Worm (Caenorhabditis elegans) whole organism, late embryonic: ENCODE results near the gene pacs-1.

Experiments used
- C08G9.2 ChIP-seq: sonication (generic microtip); optimal IDR thresholded peaks from 2 replicates; lab custom pipeline; 2016; ENCODE audit warnings: mild to moderate bottlenecking, missing genetic modification characterization, moderate library complexity, missing compliant biosample characterization
- C38D4.7 ChIP-seq: fragments of 200-800 bp; sonication (Bioruptor generic); optimal IDR thresholded peaks from 2 replicates; lab custom pipeline; 2018; ENCODE audit warnings: mild to moderate bottlenecking, missing genetic modification characterization, moderate library complexity, missing compliant biosample characterization
- F13H6.1 ChIP-seq: sonication (generic microtip); optimal IDR thresholded peaks from 2 replicates; lab custom pipeline; 2016; ENCODE audit warnings: missing genetic modification characterization, missing compliant biosample characterization
- ceh-14 ChIP-seq: sonication (generic microtip); optimal IDR thresholded peaks from 2 replicates; lab custom pipeline; 2016; ENCODE audit warnings: missing genotype, missing genetic modification characterization, missing compliant biosample characterization
- ceh-18 ChIP-seq: sonication (generic microtip); optimal IDR thresholded peaks from 2 replicates; lab custom pipeline; 2016; ENCODE audit warnings: missing genetic modification characterization, missing compliant biosample characterization
- ceh-2 ChIP-seq: sonication (generic microtip); optimal IDR thresholded peaks from 2 replicates; lab custom pipeline; 2016; ENCODE audit warnings: missing genotype, missing genetic modification characterization, missing compliant biosample characterization
- ceh-24 ChIP-seq: sonication (generic microtip); optimal IDR thresholded peaks from 2 replicates; lab custom pipeline; 2016; ENCODE audit warnings: mild to moderate bottlenecking, missing genetic modification characterization, missing compliant biosample characterization
- ceh-31 ChIP-seq: sonication (generic microtip); optimal IDR thresholded peaks from 2 replicates; lab custom pipeline; 2016; ENCODE audit warnings: missing genetic modification characterization, missing compliant biosample characterization
- ceh-9 ChIP-seq: sonication (generic microtip); optimal IDR thresholded peaks from 2 replicates; lab custom pipeline; 2016; ENCODE audit warnings: mild to moderate bottlenecking, missing genetic modification characterization, inconsistent platforms, missing compliant biosample characterization
- che-1 ChIP-seq: sonication (generic microtip); optimal IDR thresholded peaks from 2 replicates; lab custom pipeline; 2016; ENCODE audit warnings: mild to moderate bottlenecking, missing genetic modification characterization, missing compliant biosample characterization
- dmd-4 ChIP-seq: sonication (generic microtip); optimal IDR thresholded peaks from 2 replicates; lab custom pipeline; 2016; ENCODE audit warnings: borderline replicate concordance, missing genetic modification characterization, missing compliant biosample characterization
- dve-1 ChIP-seq: sonication (generic microtip); optimal IDR thresholded peaks from 2 replicates; lab custom pipeline; 2017; ENCODE audit warnings: antibody characterized with exemption, mild to moderate bottlenecking, missing genetic modification characterization, missing compliant biosample characterization
- elt-2 ChIP-seq: sonication (generic microtip); optimal IDR thresholded peaks from 2 replicates; lab custom pipeline; 2016; ENCODE audit warnings: missing genetic modification reagents, missing genetic modification characterization, missing compliant biosample characterization
- elt-4 ChIP-seq: sonication (generic microtip); optimal IDR thresholded peaks from 2 replicates; lab custom pipeline; 2016; ENCODE audit warnings: missing genetic modification characterization, missing compliant biosample characterization
- fax-1 ChIP-seq: sonication (generic microtip); optimal IDR thresholded peaks from 2 replicates; lab custom pipeline; 2016; ENCODE audit warnings: missing genotype, missing genetic modification characterization, missing compliant biosample characterization
- fkh-10 ChIP-seq: fragments of 150-350 bp; optimal IDR thresholded peaks from 2 replicates; lab custom pipeline; 2014; ENCODE audit warnings: missing biosample characterization, missing genetic modification reagents, missing genetic modification characterization
- fkh-6 ChIP-seq: sonication (generic microtip); optimal IDR thresholded peaks from 2 replicates; lab custom pipeline; 2016; ENCODE audit warnings: missing genetic modification characterization, missing compliant biosample characterization
- hlh-15 ChIP-seq: sonication (generic microtip); optimal IDR thresholded peaks from 2 replicates; lab custom pipeline; 2016; ENCODE audit warnings: missing genetic modification characterization, missing compliant biosample characterization
- hlh-30 ChIP-seq: sonication (generic microtip); optimal IDR thresholded peaks from 2 replicates; lab custom pipeline; 2017; ENCODE audit warnings: antibody characterized with exemption, missing genetic modification characterization, missing compliant biosample characterization; ENCODE audit not compliant: insufficient read depth
- hlh-6 ChIP-seq: sonication (generic microtip); optimal IDR thresholded peaks from 2 replicates; lab custom pipeline; 2016; ENCODE audit warnings: missing genotype, missing genetic modification characterization, missing compliant biosample characterization
- lim-6 ChIP-seq: sonication (generic microtip); optimal IDR thresholded peaks from 2 replicates; lab custom pipeline; 2016; ENCODE audit warnings: missing genetic modification characterization, missing compliant biosample characterization
- lin-11 ChIP-seq: fragments of 200-800 bp; sonication (Bioruptor generic); optimal IDR thresholded peaks from 2 replicates; lab custom pipeline; 2018; ENCODE audit warnings: mild to moderate bottlenecking, missing genetic modification characterization, missing compliant biosample characterization
- madf-2 ChIP-seq: sonication (generic microtip); optimal IDR thresholded peaks from 2 replicates; lab custom pipeline; 2017; ENCODE audit warnings: missing genetic modification characterization, missing compliant biosample characterization
- pag-3 ChIP-seq: sonication (generic microtip); optimal IDR thresholded peaks from 2 replicates; lab custom pipeline; 2016; ENCODE audit warnings: missing compliant biosample characterization, missing genetic modification characterization, borderline replicate concordance
- pha-4 ChIP-seq: fragments of 150-350 bp; optimal IDR thresholded peaks from 2 replicates; lab custom pipeline; 2018; ENCODE audit warnings: missing biosample characterization, missing genetic modification reagents, missing genetic modification characterization
- pqm-1 ChIP-seq: sonication (generic microtip); optimal IDR thresholded peaks from 2 replicates; lab custom pipeline; 2016; ENCODE audit warnings: missing genetic modification characterization, missing compliant biosample characterization
- pros-1 ChIP-seq: fragments of 150-350 bp; optimal IDR thresholded peaks from 2 replicates; lab custom pipeline; 2014; ENCODE audit warnings: missing biosample characterization, missing genetic modification reagents, missing genetic modification characterization
- ref-2 ChIP-seq: sonication (generic microtip); optimal IDR thresholded peaks from 2 replicates; lab custom pipeline; 2016; ENCODE audit warnings: missing genetic modification characterization, missing compliant biosample characterization
- rnt-1 ChIP-seq: sonication (generic microtip); optimal IDR thresholded peaks from 2 replicates; lab custom pipeline; 2016; ENCODE audit warnings: missing genetic modification characterization, missing compliant biosample characterization
- sdc-2 ChIP-seq: sonication (generic microtip); optimal IDR thresholded peaks from 2 replicates; lab custom pipeline; 2016; ENCODE audit warnings: missing genotype, missing genetic modification characterization, missing compliant biosample characterization
- tbx-2 ChIP-seq: sonication (generic microtip); optimal IDR thresholded peaks from 2 replicates; lab custom pipeline; 2016; ENCODE audit warnings: missing genetic modification characterization, missing compliant biosample characterization
- tbx-7 ChIP-seq: sonication (generic microtip); optimal IDR thresholded peaks from 2 replicates; lab custom pipeline; 2016; ENCODE audit warnings: missing genotype, missing genetic modification characterization, missing compliant biosample characterization
- unc-42 ChIP-seq: sonication (generic microtip); optimal IDR thresholded peaks from 2 replicates; lab custom pipeline; 2016; ENCODE audit warnings: missing genotype, missing genetic modification characterization, missing compliant biosample characterization

pacs-1 gene

DNA sequence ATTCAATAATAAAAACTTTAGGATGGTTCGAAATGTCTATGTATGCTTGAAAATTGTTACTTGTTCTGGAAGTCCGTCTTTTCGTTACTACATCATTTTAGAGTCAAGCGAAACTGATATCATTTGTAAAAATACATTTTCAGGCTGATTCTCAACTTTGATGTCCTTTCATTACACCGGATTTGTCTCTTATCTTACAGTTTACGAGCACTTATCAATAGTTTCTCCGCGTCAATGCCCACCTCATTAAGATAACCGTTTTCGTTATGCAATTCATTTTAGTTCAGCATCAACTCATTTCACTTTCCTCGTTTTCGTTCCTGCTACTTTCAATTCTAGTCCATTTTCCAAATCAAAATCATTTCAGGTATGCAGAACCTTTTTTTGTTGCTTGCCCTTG, 14.3 kb downstream of the pacs-1 start, which contains the start of gene asp-2:
Gene asp-2 (plus strand): TSS at position 368 of the 400 bp plus-strand sequence.
- no peak for TF ChIP-seq ceh-2 (tag; lab: Kevin White, UChicago)
- peak; percentile 69 for TF ChIP-seq elt-2 (tag; lab: Kevin White, UChicago)

DNA sequence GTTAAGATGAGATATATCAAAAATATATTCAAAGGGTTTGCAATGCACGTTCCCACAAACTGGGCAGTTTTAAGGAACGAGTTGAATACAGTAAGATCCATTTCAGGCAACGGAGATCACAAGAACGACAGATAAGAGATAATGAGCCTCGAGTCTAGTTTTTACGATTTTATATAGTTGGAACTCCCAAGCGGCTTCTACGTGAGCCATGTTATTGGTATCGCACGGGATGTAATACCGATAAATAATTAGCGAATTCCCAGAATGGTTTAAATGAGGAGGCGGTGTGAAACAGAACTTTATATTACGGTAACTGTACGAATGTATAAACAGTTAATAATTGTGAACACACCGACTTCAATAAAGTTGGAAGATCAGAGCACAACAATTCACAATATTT, 18.2 kb downstream of the pacs-1 start, which contains the start of gene str-177:
Gene str-177 (minus strand): TSS at position 101 of the 400 bp plus-strand sequence.
- TF ChIP-seq F13H6.1 (tag; lab: Kevin White, UChicago) (no peak), ref-2 (tag; lab: Kevin White, UChicago) (no peak), lim-6 (tag; lab: Kevin White, UChicago) (no peak), ceh-14 (tag; lab: Kevin White, UChicago) (no peak), pqm-1 (tag; lab: Kevin White, UChicago) (no peak), hlh-30 (tag; lab: Kevin White, UChicago) (no peak), ceh-24 (tag; lab: Kevin White, UChicago) (no peak), tbx-2 (tag; lab: Kevin White, UChicago) (no peak), che-1 (tag; lab: Kevin White, UChicago) (no peak), ceh-18 (tag; lab: Kevin White, UChicago) (no peak)

DNA sequence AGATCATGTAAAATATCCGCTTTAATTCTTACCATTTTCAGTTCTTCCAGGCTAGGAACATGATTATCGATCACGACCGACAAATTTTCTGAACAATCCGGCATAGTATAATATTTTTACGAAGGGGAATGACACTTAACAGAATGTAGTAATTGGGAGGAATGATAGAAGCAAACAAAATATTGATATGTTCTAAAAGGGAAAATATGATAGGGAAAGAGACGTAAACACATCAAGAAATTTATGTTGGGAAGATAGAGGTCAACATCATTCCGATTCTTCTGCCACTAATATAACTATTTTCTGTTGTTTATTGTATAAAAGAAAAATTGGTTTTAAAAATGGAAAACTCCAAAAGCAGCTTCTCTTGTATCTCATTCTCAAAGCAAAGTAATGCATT, 19.9 kb downstream of the pacs-1 start, which contains the start of gene C24B5.4:
Gene C24B5.4 (minus strand): TSS at position 206 of the 400 bp plus-strand sequence.
- TF ChIP-seq hlh-15 (tag; lab: Kevin White, UChicago) (no peak), fkh-10 (GFP tag; lab: Kevin White, UChicago) (no peak), pag-3 (tag; lab: Kevin White, UChicago) (no peak), ceh-31 (tag; lab: Kevin White, UChicago) (no peak), madf-2 (tag; lab: Kevin White, UChicago) (no peak), pha-4 (tag; lab: Kevin White, UChicago) (no peak), dmd-4 (no peak), elt-4 (tag; lab: Kevin White, UChicago) (no peak), lin-11 (tag; lab: Kevin White, UChicago) (no peak), ceh-18 (tag; lab: Kevin White, UChicago) (no peak), hlh-30 (tag; lab: Kevin White, UChicago) (no peak), ceh-9 (no peak), sdc-2 (tag; lab: Kevin White, UChicago) (no peak), pros-1 (no peak), rnt-1 (tag; lab: Kevin White, UChicago) (no peak), che-1 (tag; lab: Kevin White, UChicago) (no peak), tbx-7 (tag; lab: Kevin White, UChicago) (no peak), C38D4.7 (no peak)
- TF ChIP-seq, all 69 proteins: peak for 0

DNA sequence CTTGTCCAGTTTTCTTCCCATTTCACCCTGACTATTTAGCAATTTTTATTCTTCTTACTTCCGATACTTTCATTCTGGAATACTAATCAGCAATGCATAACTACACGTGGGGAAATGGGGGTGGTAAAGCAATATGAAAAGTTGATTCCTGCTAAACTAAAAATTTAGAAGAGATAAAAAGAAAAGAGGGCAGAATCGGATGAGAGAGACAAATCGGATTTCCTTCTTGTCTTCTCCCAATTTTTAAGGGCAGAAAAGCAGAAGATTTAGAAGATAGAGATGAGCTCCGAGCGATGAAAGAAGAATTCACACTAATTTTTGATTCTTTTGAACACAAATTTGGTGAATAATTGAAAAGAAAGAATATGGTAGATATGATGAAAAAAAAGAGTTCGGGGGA, 23.0 kb downstream of the pacs-1 start:
- TF ChIP-seq fkh-6 (tag; lab: Kevin White, UChicago) (no peak), unc-42 (tag; lab: Kevin White, UChicago) (peak; percentile 93), fax-1 (tag; lab: Kevin White, UChicago) (no peak)

DNA sequence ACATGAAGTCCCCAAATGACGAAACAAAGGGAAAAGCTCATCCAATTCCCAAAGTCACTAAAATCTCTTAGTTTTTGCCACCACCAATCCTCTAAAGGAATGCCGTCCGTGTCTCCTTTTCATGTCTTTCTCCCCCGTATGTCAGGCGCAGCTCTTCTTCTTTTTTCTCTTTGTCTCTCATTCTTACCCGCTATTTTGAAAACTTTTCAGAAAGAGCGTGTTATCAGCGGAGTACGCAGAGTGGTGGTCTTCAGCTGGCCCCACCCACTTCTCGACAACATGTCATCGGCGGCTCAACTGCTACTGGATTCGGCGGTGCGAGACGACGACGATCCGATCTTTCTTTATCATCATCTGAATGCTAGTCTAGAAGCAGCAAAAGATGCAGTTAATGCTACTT, 25.7 kb downstream of the pacs-1 start, which contains the start of gene sphr-1:
Gene sphr-1 (plus strand): TSS at position 205 of the 400 bp plus-strand sequence.
- TF ChIP-seq dmd-4, result no peak

DNA sequence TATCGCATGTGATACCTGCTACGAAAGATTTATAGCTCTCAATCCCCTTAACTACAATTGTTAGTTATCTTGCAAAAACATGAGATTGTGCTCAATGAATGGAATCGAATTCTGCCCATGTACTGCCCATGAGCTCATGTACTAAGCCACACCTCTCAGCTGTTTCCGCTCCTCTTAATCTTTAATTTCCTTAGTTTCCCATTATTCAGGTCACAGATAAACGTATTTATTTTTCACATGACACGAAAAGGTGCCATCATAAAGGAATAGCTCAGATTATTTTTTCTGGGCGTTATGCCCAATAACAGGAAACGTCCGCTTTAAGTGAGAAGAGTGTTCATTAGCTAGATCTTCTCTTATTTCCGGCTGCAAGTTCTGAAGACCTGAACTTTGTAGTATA, 31.0 kb downstream of the pacs-1 start:
- TF ChIP-seq lim-6 (tag; lab: Kevin White, UChicago) (no peak), C08G9.2 (tag; lab: Kevin White, UChicago) (no peak), elt-4 (tag; lab: Kevin White, UChicago) (no peak), dve-1 (tag; lab: Kevin White, UChicago) (no peak), lin-11 (tag; lab: Kevin White, UChicago) (no peak), hlh-6 (no peak)
